Worm (Caenorhabditis elegans) whole organism, young adult: Measurements from ENCODE around the gene F53C3.8.

Experiments
- B0035.1 ChIP-seq: sonication (generic microtip); optimal IDR thresholded peaks from 2 replicates; lab custom pipeline; 2016; ENCODE audit warnings: missing genetic modification characterization, mild to moderate bottlenecking, missing compliant biosample characterization, missing genotype, missing genetic modification reagents
- F10E7.11 ChIP-seq: sonication (generic microtip); optimal IDR thresholded peaks from 2 replicates; lab custom pipeline; 2017; ENCODE audit warnings: mild to moderate bottlenecking, missing genetic modification characterization, moderate library complexity, missing compliant biosample characterization
- F23B12.7 ChIP-seq: sonication (generic microtip); optimal IDR thresholded peaks from 2 replicates; lab custom pipeline; 2017; ENCODE audit warnings: missing genetic modification characterization, mild to moderate bottlenecking, missing compliant biosample characterization, antibody characterized with exemption, moderate library complexity; ENCODE audit not compliant: insufficient read depth
- K11D2.4 ChIP-seq: fragments of 200-800 bp; sonication (Bioruptor generic); IDR thresholded peaks from 2 replicates; pipeline ENCODE4 v1.3.6; 2022; ENCODE audit warnings: missing genetic modification reagents, missing genetic modification characterization, missing compliant biosample characterization
- Y56A3A.18 ChIP-seq: fragments of 200-800 bp; sonication (Bioruptor generic); IDR thresholded peaks from 2 replicates; pipeline ENCODE4 v1.3.6; 2022; ENCODE audit warnings: missing genetic modification reagents, missing genetic modification characterization, missing compliant biosample characterization
- Y79H2A.3 ChIP-seq: fragments of 200-800 bp; sonication (Bioruptor generic); conservative IDR thresholded peaks from 2 replicates; pipeline ENCODE4 v1.3.6; 2022; ENCODE audit warnings: missing genetic modification reagents, missing genetic modification characterization, missing compliant biosample characterization
- akir-1 ChIP-seq: fragments of 200-800 bp; sonication (Bioruptor generic); optimal IDR thresholded peaks from 2 replicates; lab custom pipeline; 2018; ENCODE audit warnings: mild to moderate bottlenecking, missing genetic modification characterization, moderate library complexity, missing compliant biosample characterization
- athp-1 ChIP-seq: sonication (generic microtip); optimal IDR thresholded peaks from 2 replicates; lab custom pipeline; 2017; ENCODE audit warnings: mild to moderate bottlenecking, missing genetic modification characterization, missing compliant biosample characterization
- attf-5 ChIP-seq: fragments of 200-800 bp; sonication (Bioruptor generic); optimal IDR thresholded peaks from 2 replicates; lab custom pipeline; 2018; ENCODE audit warnings: mild to moderate bottlenecking, missing genetic modification characterization, missing compliant biosample characterization
- cebp-2 ChIP-seq: fragments of 200-800 bp; sonication (Bioruptor generic); IDR thresholded peaks from 2 replicates; pipeline ENCODE4 v1.3.6; 2022; ENCODE audit warnings: missing genetic modification characterization, missing compliant biosample characterization
- ceh-40 ChIP-seq: fragments of 200-800 bp; sonication (Bioruptor generic); IDR thresholded peaks from 2 replicates; pipeline ENCODE4 v1.3.6; 2022; ENCODE audit warnings: missing genetic modification characterization, missing compliant biosample characterization
- ceh-91 ChIP-seq: fragments of 200-800 bp; sonication (Bioruptor generic); IDR thresholded peaks from 2 replicates; pipeline ENCODE4 v1.3.6; 2022; ENCODE audit warnings: missing genetic modification reagents, missing genetic modification characterization, missing compliant biosample characterization
- dpff-1 ChIP-seq: sonication (generic microtip); optimal IDR thresholded peaks from 2 replicates; lab custom pipeline; 2017; ENCODE audit warnings: mild to moderate bottlenecking, missing genetic modification characterization, missing compliant biosample characterization
- egl-44 ChIP-seq: fragments of 200-800 bp; sonication (Bioruptor generic); IDR thresholded peaks from 2 replicates; pipeline ENCODE4 v1.3.6; 2022; ENCODE audit warnings: missing genetic modification reagents, missing genetic modification characterization, missing compliant biosample characterization
- ets-4 ChIP-seq: fragments of 200-800 bp; sonication (Bioruptor generic); optimal IDR thresholded peaks from 2 replicates; lab custom pipeline; 2018; ENCODE audit warnings: mild to moderate bottlenecking, missing genetic modification characterization, missing compliant biosample characterization
- fkh-3 ChIP-seq: sonication (generic microtip); optimal IDR thresholded peaks from 2 replicates; lab custom pipeline; 2016; ENCODE audit warnings: mild to moderate bottlenecking, missing genetic modification characterization, missing compliant biosample characterization
- let-526 ChIP-seq: fragments of 200-800 bp; sonication (Bioruptor generic); IDR thresholded peaks from 2 replicates; pipeline ENCODE4 v1.3.6; 2022; ENCODE audit warnings: missing genetic modification reagents, missing genetic modification characterization, missing compliant biosample characterization
- let-607 ChIP-seq, 2 experiments: fragments of 200-800 bp in 1 of 2; sonication (Bioruptor generic) in 1 of 2; sonication (generic microtip) in 1 of 2; optimal IDR thresholded peaks; 2 replicates each; lab custom pipeline; 2016 to 2018; ENCODE audit warnings: mild to moderate bottlenecking in 2 of 2, missing compliant biosample characterization in 2 of 2, missing genetic modification characterization in 2 of 2, moderate library complexity in 2 of 2, missing genotype in 1 of 2
- lin-54 ChIP-seq: fragments of 200-800 bp; sonication (Bioruptor generic); optimal IDR thresholded peaks from 2 replicates; lab custom pipeline; 2018; ENCODE audit warnings: mild to moderate bottlenecking, missing genetic modification characterization, missing compliant biosample characterization
- madf-3 ChIP-seq: fragments of 200-800 bp; sonication (Bioruptor generic); IDR thresholded peaks from 2 replicates; pipeline ENCODE4 v1.3.6; 2022; ENCODE audit warnings: missing genetic modification reagents, missing genetic modification characterization, missing compliant biosample characterization
- madf-8 ChIP-seq: fragments of 200-800 bp; sonication (Bioruptor generic); conservative IDR thresholded peaks from 2 replicates; pipeline ENCODE4 v1.3.6; 2022; ENCODE audit warnings: missing genetic modification reagents, missing genetic modification characterization, missing compliant biosample characterization
- nfya-1 ChIP-seq: sonication (generic microtip); optimal IDR thresholded peaks from 2 replicates; lab custom pipeline; 2017; ENCODE audit warnings: antibody characterized with exemption, missing compliant biosample characterization, missing genetic modification characterization, borderline replicate concordance; ENCODE audit not compliant: insufficient read depth
- nfya-2 ChIP-seq: fragments of 200-800 bp; sonication (Bioruptor generic); IDR thresholded peaks from 2 replicates; pipeline ENCODE4 v1.3.6; 2022; ENCODE audit warnings: missing genetic modification reagents, missing genetic modification characterization, missing compliant biosample characterization
- nhr-27 ChIP-seq: fragments of 200-800 bp; sonication (Bioruptor generic); optimal IDR thresholded peaks from 2 replicates; lab custom pipeline; 2018; ENCODE audit warnings: mild to moderate bottlenecking, missing genetic modification characterization, moderate library complexity, missing compliant biosample characterization
- pha-4 ChIP-seq: fragments of 150-350 bp; sonication (generic microtip); optimal IDR thresholded peaks from 2 replicates; lab custom pipeline; 2014; ENCODE audit warnings: missing biosample characterization, missing genetic modification reagents, missing genetic modification characterization
- repo-1 ChIP-seq: sonication (generic microtip); optimal IDR thresholded peaks from 2 replicates; lab custom pipeline; 2017; ENCODE audit warnings: mild to moderate bottlenecking, missing genetic modification characterization, missing compliant biosample characterization
- sdz-38 ChIP-seq: sonication (generic microtip); optimal IDR thresholded peaks from 2 replicates; lab custom pipeline; 2016; ENCODE audit warnings: missing genotype, missing genetic modification characterization, missing compliant biosample characterization
- sea-2 ChIP-seq: fragments of 200-800 bp; sonication (Bioruptor generic); IDR thresholded peaks from 2 replicates; pipeline ENCODE4 v1.3.6; 2022; ENCODE audit warnings: missing genetic modification characterization, missing compliant biosample characterization
- ztf-18 ChIP-seq: sonication (generic microtip); optimal IDR thresholded peaks from 2 replicates; lab custom pipeline; 2016; ENCODE audit warnings: missing genotype, mild to moderate bottlenecking, missing genetic modification characterization, missing compliant biosample characterization
- ztf-22 ChIP-seq: fragments of 200-800 bp; sonication (Bioruptor generic); optimal IDR thresholded peaks from 2 replicates; lab custom pipeline; 2018; ENCODE audit warnings: mild to moderate bottlenecking, missing genetic modification characterization, moderate library complexity, missing compliant biosample characterization
- ztf-26 ChIP-seq: sonication (generic microtip); optimal IDR thresholded peaks from 2 replicates; lab custom pipeline; 2017; ENCODE audit warnings: missing genetic modification characterization, missing compliant biosample characterization
- ztf-28 ChIP-seq: fragments of 200-800 bp; sonication (Bioruptor generic); IDR thresholded peaks from 2 replicates; pipeline ENCODE4 v1.3.6; 2022; ENCODE audit warnings: missing genetic modification reagents, missing genetic modification characterization, missing compliant biosample characterization

Gene F53C3.8

ce11 chrII:3862053-3862452, 29.2 kb upstream of the F53C3.8 start:
- no peak for TF ChIP-seq nhr-27 (tag; lab: Kevin White, UChicago)
- TF ChIP-seq let-526 (GFP tag; lab: Robert Waterston, UW): no peak
- TF ChIP-seq madf-8: no peak
- TF ChIP-seq F23B12.7: no peak
- no peak for TF ChIP-seq attf-5 (GFP tag; lab: Kevin White, UChicago)
- TF ChIP-seq, all 124 proteins: peak for 0

ce11 chrII:3864652-3865051, 26.6 kb upstream of the F53C3.8 start, which contains the start of gene nhr-261:
Gene nhr-261, minus strand, starts transcription at chrII:3864752.
- no peak for TF ChIP-seq lin-54 (GFP tag; lab: Kevin White, UChicago)
- no peak for TF ChIP-seq cebp-2 (GFP tag; lab: Robert Waterston, UW)
- no peak for TF ChIP-seq athp-1 (tag; lab: Kevin White, UChicago)
- no peak for TF ChIP-seq K11D2.4 (GFP tag; lab: Robert Waterston, UW)
- TF ChIP-seq fkh-3 (tag; lab: Kevin White, UChicago): no peak
- no peak for TF ChIP-seq repo-1 (tag; lab: Kevin White, UChicago)
- no peak for TF ChIP-seq dpff-1 (tag; lab: Kevin White, UChicago)

ce11 chrII:3869601-3870000, 21.6 kb upstream of the F53C3.8 start, which contains the start of gene oac-10:
Gene oac-10, plus strand, starts transcription at chrII:3869901.
- no peak for TF ChIP-seq ceh-91 (GFP tag; lab: Robert Waterston, UW)
- no peak for TF ChIP-seq madf-3 (GFP tag; lab: Robert Waterston, UW)
- no peak for TF ChIP-seq ztf-22 (GFP tag; lab: Kevin White, UChicago)
- no peak for TF ChIP-seq akir-1 (GFP tag; lab: Kevin White, UChicago)
- no peak for TF ChIP-seq sdz-38 (tag; lab: Kevin White, UChicago)

- TF ChIP-seq nfya-2 (GFP tag; lab: Robert Waterston, UW): no peak
- no peak for TF ChIP-seq B0035.1 (tag; lab: Kevin White, UChicago)
- no peak for TF ChIP-seq K11D2.4 (GFP tag; lab: Robert Waterston, UW)
- TF ChIP-seq ztf-28 (GFP tag; lab: Robert Waterston, UW): no peak
- TF ChIP-seq Y56A3A.18: no peak
- TF ChIP-seq nfya-1: no peak
- TF ChIP-seq ceh-40: no peak
- no peak for TF ChIP-seq let-607 (tag; optimal IDR thresholded peaks at IDR 0.05; lab: Kevin White, UChicago)
- no peak for TF ChIP-seq egl-44
- TF ChIP-seq ztf-18 (tag; lab: Kevin White, UChicago): no peak
- no peak for TF ChIP-seq repo-1 (tag; lab: Kevin White, UChicago)
- TF ChIP-seq ztf-26 (tag; lab: Kevin White, UChicago): no peak
- TF ChIP-seq sea-2 (GFP tag; lab: Robert Waterston, UW): no peak
- no peak for TF ChIP-seq ets-4
- no peak for TF ChIP-seq pha-4
- no peak for TF ChIP-seq Y79H2A.3 (GFP tag; lab: Robert Waterston, UW)
Observed at ce11 chrII:3877127-3877526, 14.1 kb upstream of the F53C3.8 start, which contains the start of gene nep-3. Gene nep-3, minus strand, starts transcription at chrII:3877227.

ce11 chrII:3877874-3878273, 13.3 kb upstream of the F53C3.8 start, which contains the start of gene sdz-7:
Gene sdz-7, minus strand, starts transcription at chrII:3877974.
- TF ChIP-seq F10E7.11 (tag; lab: Kevin White, UChicago): no peak
